Worm (Caenorhabditis elegans): ENCODE data around the gene Y49F6B.9.

The Y49F6B.9 gene

ce11 chrII:3546381-3546931 is 47.3 kb upstream of the Y49F6B.9 start, which contains the start of gene apd-3:
TSS of gene apd-3 (minus strand) at chrII:3546431.
- TF ChIP-seq dox-1 (GFP tag; IDR thresholded peaks at IDR 0.05) (no peak), ztf-18 (tag; optimal IDR thresholded peaks at IDR 0.05) (no peak), lir-1 (GFP tag; conservative IDR thresholded peaks at IDR 0.05) (no peak), B0336.3 (GFP tag; IDR thresholded peaks at IDR 0.05) (no peak), ceh-100 (GFP tag; IDR thresholded peaks at IDR 0.05) (no peak), rpc-1 (optimal IDR thresholded peaks at IDR 0.05) (no peak), rpc-1 (tag; optimal IDR thresholded peaks at IDR 0.05) (no peak), dpl-1 (GFP tag; optimal IDR thresholded peaks at IDR 0.05) (no peak), snpc-1.3 (tag; optimal IDR thresholded peaks at IDR 0.05; ENCODE audit: insufficient read depth) (peak; percentile 19), sptf-2 (GFP tag; optimal IDR thresholded peaks at IDR 0.05) (no peak), let-607 (tag; optimal IDR thresholded peaks at IDR 0.05) (no peak), F33H1.4 (GFP tag; IDR thresholded peaks at IDR 0.05) (peak; percentile 93), snpc-3.4 (tag; optimal IDR thresholded peaks at IDR 0.05) (peak; percentile 10), pha-4 (tag; optimal IDR thresholded peaks at IDR 0.05) (no peak), tbp1 (GFP tag; optimal IDR thresholded peaks at IDR 0.05) (no peak), ceh-58 (GFP tag; IDR thresholded peaks at IDR 0.05) (no peak), sdz-38 (tag; optimal IDR thresholded peaks at IDR 0.05) (no peak), lin-26 (GFP tag; IDR thresholded peaks at IDR 0.05) (no peak), C06A6.2 (GFP tag; conservative IDR thresholded peaks at IDR 0.05) (no peak), F10E7.11 (tag; optimal IDR thresholded peaks at IDR 0.05) (no peak), sea-2 (GFP tag; IDR thresholded peaks at IDR 0.05) (no peak), ceh-91 (GFP tag; IDR thresholded peaks at IDR 0.05) (0 out of 2 replicates have a peak, but pooled peaks have one; percentile 38), madf-6 (GFP tag; IDR thresholded peaks at IDR 0.05) (peak; percentile 95), lin-54 (GFP tag; optimal IDR thresholded peaks at IDR 0.05) (peak; percentile 4), nhr-80 (tag; optimal IDR thresholded peaks at IDR 0.05) (no peak), K11D2.4 (GFP tag; IDR thresholded peaks at IDR 0.05) (no peak), hrde-1 (tag; optimal IDR thresholded peaks at IDR 0.05; ENCODE audit: borderline replicate concordance) (no peak), xnd-1 (tag; optimal IDR thresholded peaks at IDR 0.05) (peak; percentile 97), hlh-12 (tag; optimal IDR thresholded peaks at IDR 0.05) (no peak), lsl-1 (GFP tag; optimal IDR thresholded peaks at IDR 0.05) (peak; percentile 98), efl-1 (GFP tag; optimal IDR thresholded peaks at IDR 0.05) (peak; percentile 27), attf-6 (GFP tag; IDR thresholded peaks at IDR 0.05) (no peak), F23B12.7 (tag; optimal IDR thresholded peaks at IDR 0.05; ENCODE audit: insufficient read depth) (no peak), Y95B8A.8 (GFP tag; IDR thresholded peaks at IDR 0.05) (no peak), lsy-27 (tag; optimal IDR thresholded peaks at IDR 0.05; ENCODE audit: borderline replicate concordance, insufficient read depth) (no peak), atf-7 (tag; optimal IDR thresholded peaks at IDR 0.05) (no peak), tbx-9 (tag; optimal IDR thresholded peaks at IDR 0.05; ENCODE audit: borderline replicate concordance) (no peak), hmg-20 (GFP tag; IDR thresholded peaks at IDR 0.05) (no peak), lin-35 (GFP tag; optimal IDR thresholded peaks at IDR 0.05) (no peak), D2030.7 (GFP tag; IDR thresholded peaks at IDR 0.05) (peak; percentile 58), F39B2.1 (GFP tag; IDR thresholded peaks at IDR 0.05) (no peak), nhr-90 (tag; optimal IDR thresholded peaks at IDR 0.05) (no peak), ccch-3 (GFP tag; optimal IDR thresholded peaks at IDR 0.05) (no peak), repo-1 (tag; optimal IDR thresholded peaks at IDR 0.05) (no peak), F49E8.2 (tag; optimal IDR thresholded peaks at IDR 0.05; ENCODE audit: insufficient read depth) (no peak), madf-8 (GFP tag; conservative IDR thresholded peaks at IDR 0.05) (peak; percentile 82), mcd-1 (GFP tag; IDR thresholded peaks at IDR 0.05) (peak; percentile 32; the same call in 1 of the 2 replicates)

Measured in whole organism, young adult.